Fruit fly (Drosophila melanogaster) whole organism, pupa: ENCODE results near the gene Bet1.

Source experiments
- CG10348 ChIP-seq: fragments of 200-800 bp; sonication (Bioruptor generic); IDR thresholded peaks from 2 replicates; pipeline ENCODE4 v1.3.6; 2022; ENCODE audit warnings: missing biosample characterization, missing genetic modification characterization
- CG12605 ChIP-seq: fragments of 200-800 bp; sonication (Bioruptor generic); IDR thresholded peaks from 2 replicates; pipeline ENCODE4 v1.3.6; 2022; ENCODE audit warnings: missing biosample characterization, missing genetic modification characterization
- CG13204 ChIP-seq: fragments of 200-800 bp; sonication (Bioruptor generic); optimal IDR thresholded peaks from 2 replicates; lab custom pipeline; 2018; ENCODE audit warnings: missing biosample characterization, mild to moderate bottlenecking, missing genetic modification characterization, moderate library complexity
- CG17806 ChIP-seq: fragments of 200-800 bp; sonication (Bioruptor generic); optimal IDR thresholded peaks from 2 replicates; lab custom pipeline; 2018; ENCODE audit warnings: missing biosample characterization, mild to moderate bottlenecking, missing genetic modification characterization, moderate library complexity
- CG32121 ChIP-seq: fragments of 200-800 bp; sonication (Bioruptor generic); IDR thresholded peaks from 2 replicates; pipeline ENCODE4 v1.3.6; 2022; ENCODE audit warnings: missing biosample characterization, missing genetic modification characterization
- CG8159 ChIP-seq: fragments of 200-800 bp; sonication (Bioruptor generic); optimal IDR thresholded peaks from 3 replicates; lab custom pipeline; 2018; ENCODE audit warnings: missing biosample characterization, mild to moderate bottlenecking, missing genetic modification characterization, moderate library complexity
- CG9948 ChIP-seq: fragments of 200-800 bp; sonication (Bioruptor generic); optimal IDR thresholded peaks from 2 replicates; lab custom pipeline; 2018; ENCODE audit warnings: missing biosample characterization, mild to moderate bottlenecking, missing genetic modification characterization, moderate library complexity
- D1 ChIP-seq: fragments of 200-800 bp; sonication (Bioruptor generic); optimal IDR thresholded peaks from 2 replicates; lab custom pipeline; 2018; ENCODE audit warnings: missing biosample characterization, mild to moderate bottlenecking, missing genetic modification characterization, moderate library complexity
- Ets98B ChIP-seq: fragments of 200-800 bp; sonication (Bioruptor generic); IDR thresholded peaks from 2 replicates; pipeline ENCODE4 v1.3.6; 2022; ENCODE audit warnings: missing biosample characterization, missing genetic modification characterization
- Pif1A ChIP-seq: fragments of 200-800 bp; sonication (Bioruptor generic); optimal IDR thresholded peaks from 3 replicates; lab custom pipeline; 2016; ENCODE audit warnings: missing biosample characterization, missing genetic modification characterization
- Pif1B ChIP-seq: fragments of 200-800 bp; sonication (Bioruptor generic); optimal IDR thresholded peaks from 3 replicates; lab custom pipeline; 2016; ENCODE audit warnings: missing biosample characterization, missing genetic modification characterization
- gl ChIP-seq: fragments of 200-800 bp; sonication (Bioruptor generic); optimal IDR thresholded peaks from 2 replicates; lab custom pipeline; 2018; ENCODE audit warnings: missing biosample characterization, mild to moderate bottlenecking, missing genetic modification characterization

dm6 chr3L:19234922-19235702 lies 26.1 kb upstream of the Bet1 start, which contains the start of gene fz2:
- TF ChIP-seq CG17806 (tag; lab: Kevin White, UChicago), result no peak
- TF ChIP-seq CG9948 (tag; lab: Kevin White, UChicago), result no peak
- 0 out of 2 replicates have a peak, but pooled peaks have one; percentile 32 for TF ChIP-seq CG32121 (GFP tag; lab: Robert Waterston, UW)
- no peak for TF ChIP-seq Pif1A (GFP tag; lab: Kevin White, UChicago)
- no peak for TF ChIP-seq Ets98B (GFP tag; lab: Robert Waterston, UW)
- no peak for TF ChIP-seq CG12605 (GFP tag; lab: Robert Waterston, UW)
- no peak for TF ChIP-seq Pif1B
- no peak for TF ChIP-seq D1 (tag; lab: Kevin White, UChicago)
- TF ChIP-seq CG8159 (tag; lab: Kevin White, UChicago), result no peak
- no peak for TF ChIP-seq CG10348 (GFP tag; lab: Robert Waterston, UW)
- no peak for TF ChIP-seq CG13204 (GFP tag; lab: Kevin White, UChicago)
- no peak for TF ChIP-seq gl (tag; lab: Kevin White, UChicago)
